Fruit fly (Drosophila melanogaster) ovary, adult (tissue): Measurements from ENCODE around the gene CG32299.

ENCODE experiments used
- CG17801 ChIP-seq: fragments of 200-800 bp; optimal IDR thresholded peaks from 2 replicates; lab custom pipeline; 2019; ENCODE audit warnings: missing biosample characterization, mild to moderate bottlenecking, missing genetic modification characterization, moderate library complexity; ENCODE audit not compliant: partially characterized antibody

The CG32299 gene

dm6 chr3L:2418769-2419168 is 28.0 kb upstream of the CG32299 start:
- TF ChIP-seq CG17801 (GFP tag; lab: Kevin White, UChicago), result peak; percentile 87

DNA sequence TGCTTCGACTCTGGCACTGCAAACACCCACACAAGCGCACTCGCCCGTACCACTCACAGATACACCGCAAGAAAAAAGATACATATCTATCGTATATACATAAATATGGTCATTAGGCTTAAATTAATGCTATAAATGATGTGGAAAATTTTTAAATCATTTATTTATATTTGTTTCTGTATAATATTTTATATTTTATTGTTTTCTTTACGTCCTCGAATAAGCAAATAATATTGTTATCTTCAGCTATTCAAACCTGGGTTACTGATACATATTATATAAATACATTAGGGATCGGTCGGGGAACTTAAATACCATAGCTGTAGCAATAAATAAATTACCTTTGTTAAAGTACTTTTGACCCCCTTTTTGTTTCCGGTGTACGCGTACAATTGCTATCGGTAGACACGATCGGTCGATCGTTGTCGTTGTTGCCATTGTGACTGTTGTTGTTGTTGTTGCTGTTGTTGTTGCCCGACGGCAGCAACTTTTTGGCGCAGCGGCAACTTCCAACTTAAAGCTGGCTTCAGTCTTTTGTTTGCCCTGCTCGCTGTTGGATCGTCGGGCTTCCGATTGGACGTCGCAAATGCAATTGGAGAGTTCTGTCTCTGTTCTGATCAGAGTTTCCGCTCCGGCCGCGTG is 26.7 kb upstream of the CG32299 start:
- peak; percentile 95 for TF ChIP-seq CG17801 (GFP tag; lab: Kevin White, UChicago)

DNA sequence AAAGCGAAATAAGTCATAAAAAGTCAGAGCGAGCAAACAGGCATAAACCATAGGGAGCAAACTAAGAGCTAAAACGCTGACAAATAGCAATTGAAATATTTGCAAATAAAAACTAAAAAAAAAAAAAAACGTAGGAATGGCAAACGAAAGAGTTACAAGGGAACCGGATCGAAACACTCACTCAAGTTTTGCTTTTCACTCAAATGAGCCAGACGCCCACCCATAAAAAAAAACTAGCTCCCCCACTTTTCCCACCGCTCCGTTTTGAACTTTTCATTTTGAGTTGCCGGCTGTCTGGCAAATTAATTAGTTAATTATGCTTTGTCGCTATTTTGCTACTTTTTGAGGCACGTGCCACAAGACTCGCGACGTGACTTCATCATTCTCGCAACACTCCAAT is 24.1 kb upstream of the CG32299 start:
- TF ChIP-seq CG17801 (GFP tag; lab: Kevin White, UChicago), result no peak

- TF ChIP-seq CG17801 (GFP tag; lab: Kevin White, UChicago), result no peak
These were observed 20.8 kb upstream of the CG32299 start for dm6 chr3L:2411564-2412080.

DNA sequence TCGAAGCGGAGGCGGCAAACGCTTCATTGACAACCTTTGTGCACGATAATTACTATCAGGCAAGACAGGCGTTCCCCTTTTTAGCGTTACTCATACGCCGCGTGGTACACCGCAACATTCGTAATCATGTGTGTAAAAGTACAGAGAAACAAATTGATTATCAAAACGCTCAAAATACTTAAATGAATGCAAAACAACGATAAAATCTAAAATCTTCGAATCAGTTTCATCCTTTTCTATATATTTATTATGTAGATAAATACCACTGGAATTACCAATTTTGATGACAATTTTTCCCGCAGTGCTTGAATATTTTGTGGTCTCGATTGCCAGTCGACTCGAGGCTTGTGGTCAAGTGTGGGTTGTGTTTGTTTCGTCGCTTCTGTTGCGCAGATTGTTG is 20.1 kb upstream of the CG32299 start:
- no peak for TF ChIP-seq CG17801 (GFP tag; lab: Kevin White, UChicago)

dm6 chr3L:2409289-2409688 is 18.5 kb upstream of the CG32299 start:
- no peak for TF ChIP-seq CG17801 (GFP tag; lab: Kevin White, UChicago)

DNA sequence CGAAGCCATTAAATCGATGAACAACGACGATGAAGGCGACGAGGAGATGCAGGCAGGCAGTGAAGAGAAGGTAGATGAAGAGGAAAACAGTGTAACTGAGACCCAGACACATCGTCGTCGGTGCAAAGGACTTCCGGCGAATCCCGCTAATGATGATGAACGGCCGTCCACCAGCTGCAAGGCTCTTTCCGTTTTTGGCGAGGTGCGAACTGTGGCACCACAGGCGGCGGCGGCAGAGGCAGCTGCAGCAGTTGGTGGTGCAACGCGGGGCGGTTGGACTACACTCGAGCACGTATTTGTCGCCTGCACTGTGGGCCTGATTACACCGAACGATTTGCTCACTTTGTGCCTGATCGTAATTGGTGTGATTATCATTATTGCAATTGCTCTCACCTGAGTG is 17.2 kb upstream of the CG32299 start:
- TF ChIP-seq CG17801 (GFP tag; lab: Kevin White, UChicago), result no peak

dm6 chr3L:2407271-2407670 is 16.5 kb upstream of the CG32299 start:
- TF ChIP-seq CG17801 (GFP tag; lab: Kevin White, UChicago), result no peak

DNA sequence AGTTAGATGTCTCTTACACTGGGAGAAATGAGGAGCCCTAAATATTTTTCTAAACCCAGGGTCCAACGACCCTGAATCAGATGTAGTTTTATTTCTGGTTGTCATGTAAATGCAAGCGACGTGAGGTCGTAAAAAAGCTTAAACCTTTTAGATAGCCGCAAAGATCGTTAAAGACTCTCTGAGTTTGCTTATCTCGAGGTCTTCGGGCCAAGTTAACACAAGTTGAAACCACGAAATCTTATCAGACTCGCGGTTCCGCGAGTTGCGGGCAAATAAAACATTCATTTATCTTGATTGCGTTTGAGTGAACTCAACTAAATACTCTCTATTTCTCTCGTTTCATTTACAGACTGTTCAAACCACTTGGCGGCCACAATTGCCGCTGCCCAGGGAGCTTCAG is 11.4 kb upstream of the CG32299 start:
- TF ChIP-seq CG17801 (GFP tag; lab: Kevin White, UChicago), result no peak

- no peak for TF ChIP-seq CG17801 (GFP tag; lab: Kevin White, UChicago)
These were observed 9.5 kb upstream of the CG32299 start for dm6 chr3L:2400227-2400840.

dm6 chr3L:2399788-2400187 is 9.0 kb upstream of the CG32299 start:
- TF ChIP-seq CG17801 (GFP tag; lab: Kevin White, UChicago), result no peak

- TF ChIP-seq CG17801 (GFP tag; lab: Kevin White, UChicago), result no peak
These were observed 7.8 kb upstream of the CG32299 start for dm6 chr3L:2398636-2399035.

- TF ChIP-seq CG17801 (GFP tag; lab: Kevin White, UChicago), result no peak
These were observed 6.9 kb upstream of the CG32299 start for dm6 chr3L:2397571-2398187.

- TF ChIP-seq CG17801 (GFP tag; lab: Kevin White, UChicago), result no peak
These were observed 2.1 kb upstream of the CG32299 start for dm6 chr3L:2392745-2393435.

dm6 chr3L:2388683-2389315 is 2.0 kb downstream of the CG32299 start, which contains the start of gene Mzt1:
TSS of gene Mzt1 (plus strand) at chr3L:2389265.
- no peak for TF ChIP-seq CG17801 (GFP tag; lab: Kevin White, UChicago)
